Fruit fly (Drosophila melanogaster) whole organism, adult: ENCODE measurements around the gene Mdh2.
A peak's percentile ranks its signal among the peaks of the same experiment; 100 is the strongest.

Experiments used
- CG7045 ChIP-seq: fragments of 200-800 bp; sonication (Bioruptor generic); optimal IDR thresholded peaks from 2 replicates; lab custom pipeline; 2017; ENCODE audit warnings: missing biosample characterization, mild to moderate bottlenecking, missing genetic modification characterization
- Clk ChIP-seq: fragments of 200-800 bp; sonication (Bioruptor generic); optimal IDR thresholded peaks from 2 replicates; lab custom pipeline; 2017; ENCODE audit warnings: missing biosample characterization, missing genetic modification characterization
- bab1 ChIP-seq: fragments of 200-800 bp; sonication (Bioruptor generic); optimal IDR thresholded peaks from 3 replicates; lab custom pipeline; 2019; ENCODE audit warnings: missing biosample characterization, mild to moderate bottlenecking, missing genetic modification characterization, moderate library complexity
- kay ChIP-seq: fragments of 200-800 bp; sonication (Bioruptor generic); peaks from one replicate; lab custom pipeline; 2016; ENCODE audit warnings: missing biosample characterization, missing genetic modification characterization, borderline replicate concordance
- ovo ChIP-seq: fragments of 200-800 bp; sonication (Bioruptor generic); optimal IDR thresholded peaks from 2 replicates; lab custom pipeline; 2016; ENCODE audit warnings: missing biosample characterization, missing genetic modification characterization
- pad ChIP-seq: fragments of 200-800 bp; sonication (Bioruptor generic); optimal IDR thresholded peaks from 3 replicates; lab custom pipeline; 2017; ENCODE audit warnings: missing biosample characterization, missing genetic modification characterization, mild to moderate bottlenecking, moderate library complexity, missing genetic modification reagents
- tj ChIP-seq: fragments of 200-800 bp; sonication (Bioruptor generic); optimal IDR thresholded peaks from 3 replicates; lab custom pipeline; 2017; ENCODE audit warnings: missing biosample characterization, mild to moderate bottlenecking, missing genetic modification characterization, moderate library complexity
- toe ChIP-seq: fragments of 200-800 bp; sonication (Bioruptor generic); optimal IDR thresholded peaks from 2 replicates; lab custom pipeline; 2016; ENCODE audit warnings: missing biosample characterization, missing genetic modification characterization

- TF ChIP-seq kay (GFP tag; lab: Kevin White, UChicago) (no peak), Clk (GFP tag; lab: Kevin White, UChicago) (no peak), bab1 (peak; percentile 52), tj (no peak), pad (GFP tag; lab: Kevin White, UChicago) (no peak), toe (peak; percentile 69), CG7045 (no peak), ovo (GFP tag; lab: Kevin White, UChicago) (no peak)
Measured at dm6 chr3R:18215300-18215699, 10.9 kb upstream of the Mdh2 start.
